Fruit fly (Drosophila melanogaster) whole organism, embryonic: ENCODE results near the gene Abl.
A peak's percentile ranks its signal among the peaks of the same experiment; 100 is the strongest.

ENCODE experiments used
- Blimp-1 ChIP-seq: fragments of 200-800 bp; sonication (Bioruptor generic); optimal IDR thresholded peaks from 3 replicates; lab custom pipeline; 2018; ENCODE audit warnings: missing biosample characterization, missing genetic modification characterization, mild to moderate bottlenecking, moderate library complexity, missing genetic modification reagents
- CG13123 ChIP-seq: fragments of 200-800 bp; sonication (Bioruptor generic); optimal IDR thresholded peaks from 2 replicates; lab custom pipeline; 2016; ENCODE audit warnings: missing biosample characterization, missing genetic modification characterization
- CG13287 ChIP-seq: fragments of 200-800 bp; sonication (Bioruptor generic); IDR thresholded peaks from 2 replicates; pipeline ENCODE4 v1.3.6; 2022; ENCODE audit warnings: missing biosample characterization, missing genetic modification characterization; ENCODE audit not compliant: partially characterized antibody
- CG14710 ChIP-seq: fragments of 200-800 bp; sonication (Bioruptor generic); optimal IDR thresholded peaks from 3 replicates; lab custom pipeline; 2019; ENCODE audit warnings: missing biosample characterization, mild to moderate bottlenecking, missing genetic modification characterization, moderate library complexity
- CG15696 ChIP-seq: fragments of 200-800 bp; sonication (Bioruptor generic); optimal IDR thresholded peaks from 2 replicates; lab custom pipeline; 2019; ENCODE audit warnings: missing biosample characterization, mild to moderate bottlenecking, missing genetic modification characterization, moderate library complexity
- CG17385 ChIP-seq: fragments of 200-800 bp; sonication (Bioruptor generic); optimal IDR thresholded peaks from 3 replicates; lab custom pipeline; 2018; ENCODE audit warnings: missing biosample characterization, mild to moderate bottlenecking, missing genetic modification characterization
- CG18011 ChIP-seq: fragments of 200-800 bp; sonication (Bioruptor generic); optimal IDR thresholded peaks from 2 replicates; lab custom pipeline; 2017; ENCODE audit warnings: missing biosample characterization, missing genetic modification characterization, mild to moderate bottlenecking, moderate library complexity, missing genotype
- CG1832 ChIP-seq: fragments of 200-800 bp; sonication (Bioruptor generic); optimal IDR thresholded peaks from 2 replicates; lab custom pipeline; 2017; ENCODE audit warnings: missing biosample characterization, mild to moderate bottlenecking, missing genetic modification characterization, inconsistent platforms
- CG2199 ChIP-seq: fragments of 200-800 bp; sonication (Bioruptor generic); IDR thresholded peaks from 3 replicates; pipeline ENCODE4 v1.3.6; 2022; ENCODE audit warnings: missing biosample characterization, missing genetic modification characterization
- CG30431 ChIP-seq: fragments of 200-800 bp; sonication (Bioruptor generic); optimal IDR thresholded peaks from 2 replicates; lab custom pipeline; 2017; ENCODE audit warnings: missing biosample characterization, missing genetic modification characterization
- CG34376 ChIP-seq: fragments of 200-800 bp; sonication (Bioruptor generic); optimal IDR thresholded peaks from 2 replicates; lab custom pipeline; 2018; ENCODE audit warnings: missing biosample characterization, mild to moderate bottlenecking, missing genetic modification characterization
- CG3726 ChIP-seq: fragments of 200-800 bp; sonication (Bioruptor generic); IDR thresholded peaks from 3 replicates; pipeline ENCODE4, ENCODE4 v1.3.6; 2022; ENCODE audit warnings: missing biosample characterization, missing genetic modification characterization
- CG4707 ChIP-seq: fragments of 200-800 bp; sonication (Bioruptor generic); optimal IDR thresholded peaks from 2 replicates; lab custom pipeline; 2018; ENCODE audit warnings: missing biosample characterization, mild to moderate bottlenecking, missing genetic modification characterization, moderate library complexity
- CG4820 ChIP-seq: fragments of 200-800 bp; sonication (Bioruptor generic); optimal IDR thresholded peaks from 3 replicates; lab custom pipeline; 2016; ENCODE audit warnings: missing biosample characterization, missing genetic modification characterization
- CG6654 ChIP-seq: fragments of 200-800 bp; sonication (Bioruptor generic); optimal IDR thresholded peaks from 2 replicates; lab custom pipeline; 2017; ENCODE audit warnings: missing biosample characterization, mild to moderate bottlenecking, missing genetic modification characterization
- CG7839 ChIP-seq: fragments of 200-800 bp; sonication (Bioruptor generic); optimal IDR thresholded peaks from 3 replicates; lab custom pipeline; 2018; ENCODE audit warnings: missing biosample characterization, mild to moderate bottlenecking, missing genetic modification characterization, moderate library complexity
- CG9437 ChIP-seq: fragments of 200-800 bp; sonication (Bioruptor generic); optimal IDR thresholded peaks from 2 replicates; lab custom pipeline; 2018; ENCODE audit warnings: missing biosample characterization, mild to moderate bottlenecking, missing genetic modification characterization
- CHES-1-like ChIP-seq: fragments of 200-800 bp; sonication (Bioruptor generic); optimal IDR thresholded peaks from 2 replicates; lab custom pipeline; 2016; ENCODE audit warnings: missing biosample characterization, missing genetic modification characterization
- Deaf1 ChIP-seq: fragments of 200-800 bp; optimal IDR thresholded peaks from 3 replicates; lab custom pipeline; 2019; ENCODE audit warnings: missing biosample characterization, mild to moderate bottlenecking, missing genetic modification characterization, moderate library complexity
- HLH3B ChIP-seq: fragments of 200-800 bp; sonication (Bioruptor generic); IDR thresholded peaks from 2 replicates; pipeline ENCODE4 v1.3.6; 2022; ENCODE audit warnings: missing biosample characterization, missing genetic modification characterization
- Hey ChIP-seq: fragments of 200-800 bp; sonication (Bioruptor generic); optimal IDR thresholded peaks from 3 replicates; lab custom pipeline; 2018; ENCODE audit warnings: missing biosample characterization, mild to moderate bottlenecking, missing genetic modification characterization
- MTF-1 ChIP-seq: fragments of 200-800 bp; sonication (Bioruptor generic); optimal IDR thresholded peaks from 2 replicates; lab custom pipeline; 2018; ENCODE audit warnings: missing biosample characterization, mild to moderate bottlenecking, missing genetic modification characterization, borderline replicate concordance
- Med ChIP-seq: fragments of 200-800 bp; sonication (Bioruptor generic); peaks from one replicate; lab custom pipeline; 2016; ENCODE audit warnings: missing biosample characterization, missing genetic modification characterization, mild to moderate bottlenecking, inconsistent platforms, moderate library complexity
- NK7.1 ChIP-seq: fragments of 200-800 bp; sonication (Bioruptor generic); optimal IDR thresholded peaks from 3 replicates; lab custom pipeline; 2016; ENCODE audit warnings: missing biosample characterization, missing genetic modification characterization
- PHDP ChIP-seq: fragments of 200-800 bp; sonication (Bioruptor generic); optimal IDR thresholded peaks from 3 replicates; lab custom pipeline; 2018; ENCODE audit warnings: missing biosample characterization, mild to moderate bottlenecking, missing genetic modification characterization, moderate library complexity
- Pdp1 ChIP-seq, 2 experiments: fragments of 200-800 bp; sonication (Bioruptor generic); optimal IDR thresholded peaks; 3 replicates each; lab custom pipeline; 2016; ENCODE audit warnings: missing biosample characterization in 2 of 2, missing genetic modification characterization in 2 of 2, mild to moderate bottlenecking in 1 of 2, moderate library complexity in 1 of 2
- Vsx1 ChIP-seq: fragments of 200-800 bp; sonication (Bioruptor generic); optimal IDR thresholded peaks from 2 replicates; lab custom pipeline; 2017; ENCODE audit warnings: missing biosample characterization, mild to moderate bottlenecking, missing genetic modification characterization, missing genetic modification reagents
- abd-A ChIP-seq: fragments of 200-800 bp; sonication (Bioruptor generic); optimal IDR thresholded peaks from 3 replicates; lab custom pipeline; 2019; ENCODE audit warnings: missing biosample characterization, mild to moderate bottlenecking, missing genetic modification characterization, moderate library complexity
- bcd ChIP-seq: fragments of 200-800 bp; sonication (Bioruptor generic); optimal IDR thresholded peaks from 2 replicates; lab custom pipeline; 2017; ENCODE audit warnings: missing biosample characterization, mild to moderate bottlenecking, missing genetic modification characterization
- chn ChIP-seq: fragments of 200-800 bp; sonication (Bioruptor generic); optimal IDR thresholded peaks from 2 replicates; lab custom pipeline; 2016; ENCODE audit warnings: missing biosample characterization, missing genetic modification characterization
- esg ChIP-seq: fragments of 200-800 bp; sonication (Bioruptor generic); conservative IDR thresholded peaks from 2 replicates; pipeline ENCODE4 v1.3.6; 2022; ENCODE audit warnings: missing biosample characterization, missing genetic modification characterization
- fd3F ChIP-seq: fragments of 200-800 bp; sonication (Bioruptor generic); optimal IDR thresholded peaks from 2 replicates; lab custom pipeline; 2018; ENCODE audit warnings: missing biosample characterization, mild to moderate bottlenecking, missing genetic modification characterization, moderate library complexity
- fd96Cb ChIP-seq: fragments of 200-800 bp; sonication (Bioruptor generic); optimal IDR thresholded peaks from 2 replicates; lab custom pipeline; 2018; ENCODE audit warnings: missing biosample characterization, mild to moderate bottlenecking, missing genetic modification characterization, moderate library complexity
- gcm ChIP-seq: fragments of 200-800 bp; sonication (Bioruptor generic); optimal IDR thresholded peaks from 2 replicates; lab custom pipeline; 2019; ENCODE audit warnings: missing biosample characterization, mild to moderate bottlenecking, missing genetic modification characterization, moderate library complexity
- gem ChIP-seq: fragments of 200-800 bp; sonication (Bioruptor generic); optimal IDR thresholded peaks from 2 replicates; lab custom pipeline; 2019; ENCODE audit warnings: missing biosample characterization, mild to moderate bottlenecking, missing genetic modification characterization, moderate library complexity
- hth ChIP-seq: fragments of >200 bp; optimal IDR thresholded peaks from 2 replicates; lab custom pipeline; 2017; ENCODE audit warnings: inconsistent platforms
- lola ChIP-seq, 3 experiments: fragments of >200 bp in 2 of 3; fragments of 200-800 bp in 1 of 3; sonication (Bioruptor generic) in 1 of 3; optimal IDR thresholded peaks; 2 replicates each; lab custom pipeline; 2017 to 2019; ENCODE audit warnings: missing biosample characterization in 3 of 3, missing genetic modification characterization in 3 of 3, mild to moderate bottlenecking in 1 of 3, moderate library complexity in 1 of 3
- mirr ChIP-seq: fragments of 200-800 bp; sonication (Bioruptor generic); optimal IDR thresholded peaks from 3 replicates; lab custom pipeline; 2018; ENCODE audit warnings: missing biosample characterization, mild to moderate bottlenecking, missing genetic modification characterization
- oc ChIP-seq: fragments of 200-800 bp; sonication (Bioruptor generic); optimal IDR thresholded peaks from 2 replicates; lab custom pipeline; 2018; ENCODE audit warnings: missing biosample characterization, mild to moderate bottlenecking, missing genetic modification characterization, moderate library complexity
- otp ChIP-seq: fragments of 200-800 bp; sonication (Bioruptor generic); IDR thresholded peaks from 3 replicates; pipeline ENCODE4, ENCODE4 v1.3.6; 2022; ENCODE audit warnings: missing biosample characterization, missing genetic modification characterization
- psq ChIP-seq: fragments of 200-800 bp; sonication (Bioruptor generic); optimal IDR thresholded peaks from 2 replicates; lab custom pipeline; 2017; ENCODE audit warnings: missing biosample characterization, missing genetic modification characterization
- scrt ChIP-seq: fragments of 200-800 bp; sonication (Bioruptor generic); optimal IDR thresholded peaks from 2 replicates; lab custom pipeline; 2018; ENCODE audit warnings: missing biosample characterization, mild to moderate bottlenecking, missing genetic modification characterization, moderate library complexity
- sd ChIP-seq: fragments of 200-800 bp; sonication (Bioruptor generic); optimal IDR thresholded peaks from 3 replicates; lab custom pipeline; 2018; ENCODE audit warnings: missing biosample characterization, mild to moderate bottlenecking, missing genetic modification characterization, moderate library complexity
- tap ChIP-seq: fragments of 200-800 bp; optimal IDR thresholded peaks from 3 replicates; lab custom pipeline; 2019; ENCODE audit warnings: missing biosample characterization, mild to moderate bottlenecking, missing genetic modification characterization, moderate library complexity
- trh ChIP-seq: fragments of 200-800 bp; sonication (Bioruptor generic); optimal IDR thresholded peaks from 2 replicates; lab custom pipeline; 2016; ENCODE audit warnings: missing biosample characterization, missing genetic modification characterization
- unpg ChIP-seq: fragments of 200-800 bp; sonication (Bioruptor generic); optimal IDR thresholded peaks from 3 replicates; lab custom pipeline; 2018; ENCODE audit warnings: missing biosample characterization, mild to moderate bottlenecking, missing genetic modification characterization, moderate library complexity
- vfl ChIP-seq: fragments of 200-800 bp; sonication (Bioruptor generic); optimal IDR thresholded peaks from 2 replicates; lab custom pipeline; 2016; ENCODE audit warnings: missing biosample characterization, missing genetic modification characterization
- zfh1 ChIP-seq: fragments of 200-800 bp; sonication (Bioruptor generic); IDR thresholded peaks from 3 replicates; pipeline ENCODE4 v1.3.6; 2022; ENCODE audit warnings: missing biosample characterization, missing genetic modification characterization

Gene Abl

DNA sequence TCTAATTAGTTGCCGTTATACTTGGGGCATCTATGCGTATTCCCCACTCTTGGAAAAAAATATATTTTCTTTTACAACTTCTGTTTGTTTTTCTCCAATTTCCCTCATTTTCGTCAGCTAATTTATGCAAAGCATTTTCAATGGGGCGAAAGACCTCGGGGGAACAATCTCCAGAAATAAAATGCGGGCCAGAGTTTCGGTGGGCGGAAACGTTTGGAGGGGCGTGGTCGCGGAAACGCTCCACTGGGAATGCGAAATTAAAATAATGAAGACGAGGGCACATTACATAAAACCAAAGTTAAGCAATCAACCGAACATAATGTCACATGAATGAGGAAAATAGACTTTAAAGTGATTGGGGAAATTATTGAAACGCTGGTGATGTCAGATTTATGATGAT, 6.6 kb downstream of the Abl start:
- no peak for TF ChIP-seq CG4820 (GFP tag; lab: Kevin White, UChicago)
- TF ChIP-seq CG34376: no peak
- peak; percentile 31 for TF ChIP-seq Med (GFP tag; lab: Kevin White, UChicago)
- TF ChIP-seq gcm (GFP tag; lab: Kevin White, UChicago): peak; percentile 52
- peak; percentile 27 for TF ChIP-seq sd (tag; lab: Kevin White, UChicago)
- TF ChIP-seq CG2199: 0 out of 3 replicates have a peak, but pooled peaks have one; percentile 14
- TF ChIP-seq Pdp1 (GFP tag; optimal IDR thresholded peaks at IDR 0.05; lab: Kevin White, UChicago): peak in 1 of 2 experiments; percentile 20
- peak; percentile 51 for TF ChIP-seq abd-A (tag; lab: Kevin White, UChicago)
- TF ChIP-seq fd3F (GFP tag; lab: Kevin White, UChicago): no peak

DNA sequence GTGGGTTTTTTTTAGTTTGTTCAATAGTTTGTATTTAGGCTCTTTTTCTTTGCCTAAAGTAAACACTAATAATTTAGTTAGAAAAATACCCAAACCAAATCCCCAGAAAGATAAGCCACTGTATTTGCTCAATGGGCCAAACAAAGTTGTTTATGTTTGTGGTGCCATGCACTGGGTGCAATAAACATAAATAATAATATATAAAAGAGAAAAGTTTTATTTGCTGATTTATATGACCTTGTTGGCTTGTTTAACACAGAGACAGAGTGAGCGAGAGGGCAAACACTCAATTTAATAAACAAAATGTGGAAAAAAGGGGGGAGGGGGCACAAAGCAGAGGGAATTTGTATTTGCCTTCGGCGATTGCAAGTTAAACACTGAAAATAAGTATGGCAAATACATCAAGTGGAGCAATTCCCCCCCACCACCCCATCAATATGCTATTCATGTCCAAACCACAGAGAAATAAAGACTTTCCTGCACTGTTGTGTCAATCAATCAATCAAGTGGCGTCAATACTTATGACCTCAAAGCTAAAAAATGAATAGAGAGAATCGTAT, 7.1 kb downstream of the Abl start:
- TF ChIP-seq MTF-1 (GFP tag; lab: Kevin White, UChicago) (peak; percentile 47), CG6654 (GFP tag; lab: Kevin White, UChicago) (no peak), CG18011 (GFP tag; lab: Kevin White, UChicago) (no peak), NK7.1 (GFP tag; lab: Kevin White, UChicago) (no peak), fd3F (GFP tag; lab: Kevin White, UChicago) (no peak), scrt (GFP tag; lab: Kevin White, UChicago) (no peak), otp (GFP tag; lab: Robert Waterston, UW) (no peak), fd96Cb (tag; lab: Kevin White, UChicago) (peak; percentile 18), CG9437 (GFP tag; lab: Kevin White, UChicago) (no peak), Blimp-1 (GFP tag; lab: Kevin White, UChicago) (peak; percentile 54), Deaf1 (tag; lab: Kevin White, UChicago) (no peak), chn (GFP tag; lab: Kevin White, UChicago) (no peak), trh (no peak), CG14710 (peak; percentile 65), lola (GFP tag; optimal IDR thresholded peaks at IDR 0.05; lab: Kevin White, UChicago) (peak in 1 of 3 experiments; percentile 55), zfh1 (GFP tag; lab: Robert Waterston, UW) (no peak), CG7839 (tag; lab: Kevin White, UChicago) (peak; percentile 22), CG30431 (GFP tag; lab: Kevin White, UChicago) (no peak), Hey (tag; lab: Kevin White, UChicago) (no peak), bcd (GFP tag; lab: Kevin White, UChicago) (peak; percentile 12), CG3726 (GFP tag; lab: Robert Waterston, UW) (no peak), CG1832 (no peak), CG4707 (GFP tag; lab: Kevin White, UChicago) (peak; percentile 14), oc (tag; lab: Kevin White, UChicago) (peak; percentile 15), HLH3B (GFP tag; lab: Robert Waterston, UW) (no peak), Vsx1 (GFP tag; lab: Kevin White, UChicago) (peak; percentile 71), vfl (GFP tag; lab: Kevin White, UChicago) (no peak), unpg (GFP tag; lab: Kevin White, UChicago) (peak; percentile 41), CHES-1-like (no peak), PHDP (tag; lab: Kevin White, UChicago) (peak; percentile 29), gem (peak; percentile 67), tap (tag; lab: Kevin White, UChicago) (peak; percentile 0), CG17385 (GFP tag; lab: Kevin White, UChicago) (no peak), hth (no peak), CG15696 (tag; lab: Kevin White, UChicago) (peak; percentile 84), esg (GFP tag; lab: Robert Waterston, UW) (no peak), CG13123 (GFP tag; lab: Kevin White, UChicago) (no peak), CG13287 (GFP tag; lab: Robert Waterston, UW) (no peak), psq (GFP tag; lab: Kevin White, UChicago) (no peak), mirr (GFP tag; lab: Kevin White, UChicago) (no peak)
